Worm (Caenorhabditis elegans) whole organism, early embryonic: ENCODE measurements around the gene F10C1.8.
A peak's percentile ranks its signal among the peaks of the same experiment; 100 is the strongest.

Experiments used
- B0310.2 ChIP-seq: sonication (generic microtip); optimal IDR thresholded peaks from 2 replicates; lab custom pipeline; 2016; ENCODE audit warnings: mild to moderate bottlenecking, missing genetic modification characterization, missing compliant biosample characterization
- F13C5.2 ChIP-seq: sonication (generic microtip); optimal IDR thresholded peaks from 2 replicates; lab custom pipeline; 2017; ENCODE audit warnings: mild to moderate bottlenecking, missing genetic modification characterization, inconsistent platforms, missing compliant biosample characterization
- aly-1 ChIP-seq: sonication (generic microtip); optimal IDR thresholded peaks from 2 replicates; lab custom pipeline; 2016; ENCODE audit warnings: missing genetic modification characterization, missing compliant biosample characterization
- ama-1 ChIP-seq: fragments of 150-350 bp; optimal IDR thresholded peaks from 2 replicates; lab custom pipeline; 2014
- ceh-13 ChIP-seq: fragments of 200-800 bp; sonication (Bioruptor generic); optimal IDR thresholded peaks from 2 replicates; lab custom pipeline; 2018; ENCODE audit warnings: mild to moderate bottlenecking, missing genetic modification characterization, missing compliant biosample characterization
- ceh-36 ChIP-seq: sonication (generic microtip); optimal IDR thresholded peaks from 2 replicates; lab custom pipeline; 2016; ENCODE audit warnings: missing genetic modification characterization, inconsistent platforms, missing compliant biosample characterization
- ets-7 ChIP-seq: sonication (generic microtip); optimal IDR thresholded peaks from 2 replicates; lab custom pipeline; 2016; ENCODE audit warnings: missing genotype, missing genetic modification characterization, missing compliant biosample characterization
- flt-1 ChIP-seq: fragments of 200-800 bp; sonication (Bioruptor generic); IDR thresholded peaks from 2 replicates; pipeline ENCODE4 v1.3.6; 2022; ENCODE audit warnings: missing genetic modification characterization, missing compliant biosample characterization
- hmbx-1 ChIP-seq: sonication (generic microtip); optimal IDR thresholded peaks from 2 replicates; lab custom pipeline; 2016; ENCODE audit warnings: mild to moderate bottlenecking, missing genetic modification characterization, missing compliant biosample characterization
- hmg-4 ChIP-seq: fragments of 200-800 bp; sonication (Bioruptor generic); optimal IDR thresholded peaks from 2 replicates; lab custom pipeline; 2018; ENCODE audit warnings: mild to moderate bottlenecking, missing genetic modification characterization, missing compliant biosample characterization
- hnd-1 ChIP-seq: sonication (generic microtip); optimal IDR thresholded peaks from 2 replicates; lab custom pipeline; 2016; ENCODE audit warnings: missing genetic modification characterization, missing compliant biosample characterization
- pes-1 ChIP-seq: fragments of 200-800 bp; sonication (Bioruptor generic); IDR thresholded peaks from 2 replicates; pipeline ENCODE4 v1.3.6; 2022; ENCODE audit warnings: missing genetic modification reagents, missing genetic modification characterization, missing compliant biosample characterization
- scrt-1 ChIP-seq: fragments of 200-800 bp; sonication (Bioruptor generic); IDR thresholded peaks from 2 replicates; pipeline ENCODE4 v1.3.6; 2022; ENCODE audit warnings: missing genetic modification characterization, missing compliant biosample characterization
- sea-1 ChIP-seq: fragments of 200-800 bp; sonication (Bioruptor generic); conservative IDR thresholded peaks from 2 replicates; pipeline ENCODE4 v1.3.6; 2022; ENCODE audit warnings: missing genetic modification characterization, missing compliant biosample characterization
- tbx-11 ChIP-seq: fragments of 200-800 bp; sonication (Bioruptor generic); IDR thresholded peaks from 2 replicates; pipeline ENCODE4 v1.3.6; 2022; ENCODE audit warnings: missing genetic modification characterization, missing compliant biosample characterization
- tbx-37 ChIP-seq: fragments of 200-800 bp; sonication (Bioruptor generic); conservative IDR thresholded peaks from 2 replicates; pipeline ENCODE4 v1.3.6; 2022; ENCODE audit warnings: missing genetic modification reagents, missing genetic modification characterization, missing compliant biosample characterization
- tra-4 ChIP-seq: sonication (generic microtip); optimal IDR thresholded peaks from 2 replicates; lab custom pipeline; 2017; ENCODE audit warnings: missing genetic modification characterization, missing compliant biosample characterization

The F10C1.8 gene

ce11 chrII:5774879-5775278, 20.6 kb downstream of the F10C1.8 start:
- TF ChIP-seq pes-1 (GFP tag; lab: Robert Waterston, UW) (no peak), ceh-36 (tag; lab: Kevin White, UChicago) (no peak), scrt-1 (GFP tag; lab: Robert Waterston, UW) (no peak), hnd-1 (no peak), hmg-4 (no peak), aly-1 (no peak), sea-1 (GFP tag; lab: Robert Waterston, UW) (no peak), tbx-37 (no peak), ets-7 (tag; lab: Kevin White, UChicago) (no peak), flt-1 (no peak), F13C5.2 (tag; lab: Kevin White, UChicago) (no peak), tbx-11 (GFP tag; lab: Robert Waterston, UW) (no peak), tra-4 (no peak), ceh-13 (GFP tag; lab: Kevin White, UChicago) (no peak), ama-1 (lab: Kevin White, UChicago) (no peak), B0310.2 (tag; lab: Kevin White, UChicago) (no peak)

DNA sequence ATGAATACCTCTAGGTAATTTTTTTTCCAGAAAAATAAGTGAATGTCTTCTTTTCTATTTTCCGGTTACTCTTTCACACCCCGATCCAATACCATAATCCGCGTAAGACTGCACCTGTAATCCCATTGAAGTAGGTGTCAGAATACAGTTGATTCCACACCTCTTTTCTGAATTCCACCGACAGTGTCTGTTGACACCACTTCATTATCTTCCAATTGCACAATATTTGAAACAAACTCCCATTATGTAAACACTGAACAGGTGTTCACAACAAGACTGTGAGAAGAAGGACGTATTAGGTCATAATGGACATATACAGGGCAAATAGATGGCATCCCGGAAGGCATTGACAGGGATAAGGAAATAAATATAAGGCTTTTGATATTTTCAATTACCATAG, 23.1 kb downstream of the F10C1.8 start:
- TF ChIP-seq sea-1 (GFP tag; lab: Robert Waterston, UW) (no peak), ceh-36 (tag; lab: Kevin White, UChicago) (no peak), ets-7 (tag; lab: Kevin White, UChicago) (no peak)

ce11 chrII:5779866-5780265, 25.6 kb downstream of the F10C1.8 start:
- no peak for TF ChIP-seq aly-1
- TF ChIP-seq F13C5.2 (tag; lab: Kevin White, UChicago) = peak; percentile 18

- TF ChIP-seq flt-1 (peak; percentile 9; the same call in 1 of the 2 replicates), pes-1 (GFP tag; lab: Robert Waterston, UW) (peak; percentile 79), ama-1 (lab: Kevin White, UChicago) (no peak), tbx-11 (GFP tag; lab: Robert Waterston, UW) (peak; percentile 71), sea-1 (GFP tag; lab: Robert Waterston, UW) (peak; percentile 59; the same call in 1 of the 2 replicates), ets-7 (tag; lab: Kevin White, UChicago) (peak; percentile 58), hnd-1 (peak; percentile 38), F13C5.2 (tag; lab: Kevin White, UChicago) (peak; percentile 3), tra-4 (no peak), hmbx-1 (tag; lab: Kevin White, UChicago) (peak; percentile 4), scrt-1 (GFP tag; lab: Robert Waterston, UW) (peak; percentile 68), aly-1 (peak; percentile 92), hmg-4 (peak; percentile 88), ceh-36 (tag; lab: Kevin White, UChicago) (peak; percentile 58), ceh-13 (GFP tag; lab: Kevin White, UChicago) (peak; percentile 42), B0310.2 (tag; lab: Kevin White, UChicago) (peak; percentile 77), tbx-37 (peak; percentile 17; the same call in 1 of the 2 replicates)
Measured at ce11 chrII:5781935-5782921, 28.0 kb downstream of the F10C1.8 start, which contains the start of gene K05F1.6. TSS of gene K05F1.6 (plus strand) at chrII:5782520.

DNA sequence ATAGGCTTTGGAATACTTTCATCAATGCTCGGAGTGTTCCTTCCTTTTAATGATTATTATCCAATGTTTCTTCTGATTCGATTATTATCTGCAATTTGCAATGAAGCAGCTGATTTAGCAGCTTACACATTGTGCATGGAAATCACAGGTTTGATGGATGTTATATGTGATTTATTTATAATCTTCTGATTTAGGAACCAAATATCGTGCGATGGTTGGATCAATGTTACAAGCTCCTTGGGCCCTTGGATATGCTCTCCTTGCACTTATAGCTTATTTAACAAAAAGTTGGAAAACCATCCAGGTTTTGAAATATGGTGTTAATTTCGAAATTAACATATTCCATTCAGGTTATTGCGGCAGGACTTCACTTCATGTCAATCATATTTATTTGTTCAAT, 31.2 kb downstream of the F10C1.8 start:
- no peak for TF ChIP-seq ets-7 (tag; lab: Kevin White, UChicago)
- no peak for TF ChIP-seq tbx-11 (GFP tag; lab: Robert Waterston, UW)
- no peak for TF ChIP-seq ceh-36 (tag; lab: Kevin White, UChicago)
- no peak for TF ChIP-seq ama-1 (lab: Kevin White, UChicago)
- TF ChIP-seq tbx-37 = no peak
- no peak for TF ChIP-seq flt-1
- no peak for TF ChIP-seq pes-1 (GFP tag; lab: Robert Waterston, UW)
- no peak for TF ChIP-seq aly-1
- TF ChIP-seq ceh-13 (GFP tag; lab: Kevin White, UChicago) = no peak
- TF ChIP-seq F13C5.2 (tag; lab: Kevin White, UChicago) = no peak
- no peak for TF ChIP-seq scrt-1 (GFP tag; lab: Robert Waterston, UW)
- no peak for TF ChIP-seq tra-4
- no peak for TF ChIP-seq hmbx-1 (tag; lab: Kevin White, UChicago)
- no peak for TF ChIP-seq hmg-4
- no peak for TF ChIP-seq sea-1 (GFP tag; lab: Robert Waterston, UW)
- no peak for TF ChIP-seq B0310.2 (tag; lab: Kevin White, UChicago)
- TF ChIP-seq hnd-1 = no peak

ce11 chrII:5788815-5789214, 34.5 kb downstream of the F10C1.8 start, which contains the start of gene K05F1.13:
TSS of gene K05F1.13 (plus strand) at chrII:5789115.
- no peak for TF ChIP-seq ceh-13 (GFP tag; lab: Kevin White, UChicago)

DNA sequence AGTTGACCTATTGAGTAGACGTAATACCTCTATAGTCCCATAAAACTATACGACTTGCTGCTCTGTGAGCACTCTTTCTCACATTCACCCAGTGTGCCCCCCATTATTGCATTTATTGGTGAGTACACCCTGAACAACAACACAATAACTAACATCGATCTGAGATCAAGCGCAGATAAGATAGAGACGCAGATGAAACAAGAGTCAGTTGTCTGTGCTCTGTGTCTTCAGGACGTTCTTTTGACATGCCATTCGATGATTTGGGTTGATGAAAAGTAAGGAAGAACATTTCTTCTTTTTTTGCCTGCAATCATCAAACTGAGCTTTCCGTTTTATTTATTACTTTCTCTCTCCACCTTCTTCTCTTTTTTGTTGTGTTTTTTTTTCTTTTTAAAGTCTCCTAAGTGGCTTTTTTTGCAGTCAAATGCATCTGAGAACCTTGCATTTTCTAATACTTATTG, 36.1 kb downstream of the F10C1.8 start, which contains the start of gene lect-2:
lect-2 (plus strand) TSS at position 411 of the 461 bp plus-strand sequence.
- no peak for TF ChIP-seq sea-1 (GFP tag; lab: Robert Waterston, UW)
- TF ChIP-seq aly-1 = no peak
- TF ChIP-seq hmbx-1 (tag; lab: Kevin White, UChicago) = no peak
- TF ChIP-seq scrt-1 (GFP tag; lab: Robert Waterston, UW) = no peak
- no peak for TF ChIP-seq ama-1 (lab: Kevin White, UChicago)
